Worm (Caenorhabditis elegans) whole organism, early embryonic: Measurements from ENCODE around the gene srsx-33.
A peak's percentile ranks its signal among the peaks of the same experiment; 100 is the strongest.

Source experiments
- B0310.2 ChIP-seq: sonication (generic microtip); optimal IDR thresholded peaks from 2 replicates; lab custom pipeline; 2016; ENCODE audit warnings: mild to moderate bottlenecking, missing genetic modification characterization, missing compliant biosample characterization
- F13C5.2 ChIP-seq: sonication (generic microtip); optimal IDR thresholded peaks from 2 replicates; lab custom pipeline; 2017; ENCODE audit warnings: mild to moderate bottlenecking, missing genetic modification characterization, inconsistent platforms, missing compliant biosample characterization
- aly-1 ChIP-seq: sonication (generic microtip); optimal IDR thresholded peaks from 2 replicates; lab custom pipeline; 2016; ENCODE audit warnings: missing genetic modification characterization, missing compliant biosample characterization
- ama-1 ChIP-seq: fragments of 150-350 bp; optimal IDR thresholded peaks from 2 replicates; lab custom pipeline; 2014
- ceh-13 ChIP-seq: fragments of 200-800 bp; sonication (Bioruptor generic); optimal IDR thresholded peaks from 2 replicates; lab custom pipeline; 2018; ENCODE audit warnings: mild to moderate bottlenecking, missing genetic modification characterization, missing compliant biosample characterization
- ceh-36 ChIP-seq: sonication (generic microtip); optimal IDR thresholded peaks from 2 replicates; lab custom pipeline; 2016; ENCODE audit warnings: missing genetic modification characterization, inconsistent platforms, missing compliant biosample characterization
- ets-7 ChIP-seq: sonication (generic microtip); optimal IDR thresholded peaks from 2 replicates; lab custom pipeline; 2016; ENCODE audit warnings: missing genotype, missing genetic modification characterization, missing compliant biosample characterization
- flt-1 ChIP-seq: fragments of 200-800 bp; sonication (Bioruptor generic); IDR thresholded peaks from 2 replicates; pipeline ENCODE4 v1.3.6; 2022; ENCODE audit warnings: missing genetic modification characterization, missing compliant biosample characterization
- hmbx-1 ChIP-seq: sonication (generic microtip); optimal IDR thresholded peaks from 2 replicates; lab custom pipeline; 2016; ENCODE audit warnings: mild to moderate bottlenecking, missing genetic modification characterization, missing compliant biosample characterization
- hmg-4 ChIP-seq: fragments of 200-800 bp; sonication (Bioruptor generic); optimal IDR thresholded peaks from 2 replicates; lab custom pipeline; 2018; ENCODE audit warnings: mild to moderate bottlenecking, missing genetic modification characterization, missing compliant biosample characterization
- hnd-1 ChIP-seq: sonication (generic microtip); optimal IDR thresholded peaks from 2 replicates; lab custom pipeline; 2016; ENCODE audit warnings: missing genetic modification characterization, missing compliant biosample characterization
- pes-1 ChIP-seq: fragments of 200-800 bp; sonication (Bioruptor generic); IDR thresholded peaks from 2 replicates; pipeline ENCODE4 v1.3.6; 2022; ENCODE audit warnings: missing genetic modification reagents, missing genetic modification characterization, missing compliant biosample characterization
- scrt-1 ChIP-seq: fragments of 200-800 bp; sonication (Bioruptor generic); IDR thresholded peaks from 2 replicates; pipeline ENCODE4 v1.3.6; 2022; ENCODE audit warnings: missing genetic modification characterization, missing compliant biosample characterization
- sea-1 ChIP-seq: fragments of 200-800 bp; sonication (Bioruptor generic); conservative IDR thresholded peaks from 2 replicates; pipeline ENCODE4 v1.3.6; 2022; ENCODE audit warnings: missing genetic modification characterization, missing compliant biosample characterization
- tbx-11 ChIP-seq: fragments of 200-800 bp; sonication (Bioruptor generic); IDR thresholded peaks from 2 replicates; pipeline ENCODE4 v1.3.6; 2022; ENCODE audit warnings: missing genetic modification characterization, missing compliant biosample characterization
- tbx-37 ChIP-seq: fragments of 200-800 bp; sonication (Bioruptor generic); conservative IDR thresholded peaks from 2 replicates; pipeline ENCODE4 v1.3.6; 2022; ENCODE audit warnings: missing genetic modification reagents, missing genetic modification characterization, missing compliant biosample characterization
- tra-4 ChIP-seq: sonication (generic microtip); optimal IDR thresholded peaks from 2 replicates; lab custom pipeline; 2017; ENCODE audit warnings: missing genetic modification characterization, missing compliant biosample characterization

Gene srsx-33

DNA sequence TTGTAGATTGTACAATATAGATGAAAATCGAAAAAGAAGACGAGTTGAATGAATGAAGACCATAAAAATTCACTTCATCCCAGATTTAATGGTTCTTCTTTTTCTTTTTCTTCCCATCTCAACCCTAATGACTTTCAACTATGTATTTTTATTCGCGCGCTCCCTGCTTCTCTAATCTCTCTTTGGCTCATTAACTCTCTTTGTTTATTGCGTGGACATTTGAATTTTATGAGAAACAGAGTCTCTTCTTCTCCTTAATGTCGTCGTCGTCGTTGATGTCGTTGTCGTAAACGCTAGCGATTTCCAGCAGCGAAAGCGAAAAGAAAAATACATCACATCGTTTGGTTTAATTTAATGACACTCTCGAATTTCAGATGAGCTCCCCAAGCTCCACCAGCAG lies 37.8 kb downstream of the srsx-33 start:
- TF ChIP-seq hmg-4 (GFP tag; lab: Kevin White, UChicago) (no peak), pes-1 (GFP tag; lab: Robert Waterston, UW) (no peak)

DNA sequence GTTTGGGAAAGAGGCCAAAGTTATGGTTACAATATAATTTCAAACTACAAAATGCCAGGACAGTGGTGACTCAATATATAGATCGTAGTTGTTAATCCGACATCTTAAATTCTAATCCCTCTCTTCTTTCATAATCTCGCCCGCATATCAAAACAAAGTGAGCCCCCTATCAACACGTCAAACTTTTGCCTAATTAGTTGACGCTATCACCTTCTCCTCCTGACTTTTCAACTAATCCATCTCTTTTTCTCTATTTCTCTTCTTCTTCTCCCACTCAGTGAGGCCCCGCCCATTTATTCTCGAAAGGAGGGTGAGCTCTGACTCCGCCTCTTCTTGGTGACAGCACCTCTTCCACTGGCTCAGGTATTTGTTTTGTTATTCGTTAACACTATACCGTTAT lies 41.0 kb downstream of the srsx-33 start:
- TF ChIP-seq tbx-37 (GFP tag; lab: Robert Waterston, UW): no peak
- TF ChIP-seq F13C5.2 (tag; lab: Kevin White, UChicago): no peak
- no peak for TF ChIP-seq ceh-13 (GFP tag; lab: Kevin White, UChicago)
- no peak for TF ChIP-seq B0310.2 (tag; lab: Kevin White, UChicago)
- no peak for TF ChIP-seq tra-4 (tag; lab: Kevin White, UChicago)
- TF ChIP-seq ets-7 (tag; lab: Kevin White, UChicago): no peak
- TF ChIP-seq sea-1: no peak
- TF ChIP-seq flt-1: no peak
- peak; percentile 19 for TF ChIP-seq ceh-36 (tag; lab: Kevin White, UChicago)

DNA sequence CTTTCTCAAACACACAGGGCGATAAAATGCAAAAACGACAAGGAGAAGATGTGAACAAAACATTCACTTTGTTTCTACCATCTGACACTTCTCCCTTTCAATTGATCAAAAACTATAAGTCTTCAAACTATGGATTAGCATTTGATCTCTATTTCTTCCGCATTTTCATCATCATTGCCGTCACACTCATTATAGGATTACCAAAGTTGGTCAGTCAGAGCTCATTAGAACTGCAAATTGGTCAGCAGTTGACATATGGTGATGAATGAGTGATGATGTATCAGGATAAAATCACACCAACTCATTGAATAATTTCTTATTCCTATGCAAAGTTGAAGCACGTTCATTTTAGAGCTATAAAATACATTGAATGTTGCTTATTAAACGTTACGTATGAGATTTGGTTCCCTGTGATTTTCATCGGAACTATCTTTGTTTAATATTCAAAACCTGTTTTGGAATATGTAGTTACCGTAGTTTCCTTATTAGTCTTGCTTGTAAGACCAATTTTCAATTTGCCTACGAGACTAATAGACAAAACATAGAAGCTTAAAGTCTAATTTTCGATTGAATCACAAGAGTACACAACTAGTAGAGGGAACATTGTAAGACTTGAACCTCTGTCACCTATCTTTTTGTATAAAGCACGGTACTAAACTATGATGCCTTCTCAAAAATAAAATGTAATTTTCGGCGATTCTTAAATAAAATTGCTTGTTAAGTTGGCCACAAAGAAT lies 42.7 kb downstream of the srsx-33 start:
- TF ChIP-seq ama-1 (lab: Kevin White, UChicago) (no peak), ceh-13 (GFP tag; lab: Kevin White, UChicago) (no peak), flt-1 (no peak), tra-4 (tag; lab: Kevin White, UChicago) (no peak), ets-7 (tag; lab: Kevin White, UChicago) (no peak), ceh-36 (tag; lab: Kevin White, UChicago) (no peak), tbx-37 (GFP tag; lab: Robert Waterston, UW) (no peak), F13C5.2 (tag; lab: Kevin White, UChicago) (no peak), aly-1 (tag; lab: Kevin White, UChicago) (no peak), sea-1 (no peak), hnd-1 (no peak), pes-1 (GFP tag; lab: Robert Waterston, UW) (no peak)

DNA sequence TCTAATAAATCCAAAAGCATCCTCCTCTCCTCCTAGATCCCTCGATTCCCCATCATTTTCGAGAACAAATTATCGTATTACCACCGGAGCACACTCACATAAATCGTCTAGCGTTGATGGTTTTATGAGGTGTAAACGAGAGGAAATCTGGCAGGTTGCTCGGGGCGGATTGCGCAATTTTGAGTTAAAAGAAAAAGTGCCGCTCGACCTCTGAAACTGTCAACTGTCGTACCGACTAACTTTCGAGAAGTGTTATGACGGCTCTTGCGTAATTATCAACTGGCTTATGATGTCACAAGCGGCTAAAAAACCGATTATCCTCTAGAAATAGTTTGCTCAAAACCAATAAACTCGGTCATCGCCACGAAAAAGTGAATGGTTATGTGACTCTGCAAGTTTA lies 45.9 kb downstream of the srsx-33 start:
- TF ChIP-seq tbx-11 (GFP tag; lab: Robert Waterston, UW): no peak
- TF ChIP-seq sea-1: no peak
- no peak for TF ChIP-seq hmbx-1 (tag; lab: Kevin White, UChicago)
- TF ChIP-seq aly-1 (tag; lab: Kevin White, UChicago): no peak
- no peak for TF ChIP-seq F13C5.2 (tag; lab: Kevin White, UChicago)
- no peak for TF ChIP-seq pes-1 (GFP tag; lab: Robert Waterston, UW)
- no peak for TF ChIP-seq ets-7 (tag; lab: Kevin White, UChicago)
- TF ChIP-seq B0310.2 (tag; lab: Kevin White, UChicago): no peak

DNA sequence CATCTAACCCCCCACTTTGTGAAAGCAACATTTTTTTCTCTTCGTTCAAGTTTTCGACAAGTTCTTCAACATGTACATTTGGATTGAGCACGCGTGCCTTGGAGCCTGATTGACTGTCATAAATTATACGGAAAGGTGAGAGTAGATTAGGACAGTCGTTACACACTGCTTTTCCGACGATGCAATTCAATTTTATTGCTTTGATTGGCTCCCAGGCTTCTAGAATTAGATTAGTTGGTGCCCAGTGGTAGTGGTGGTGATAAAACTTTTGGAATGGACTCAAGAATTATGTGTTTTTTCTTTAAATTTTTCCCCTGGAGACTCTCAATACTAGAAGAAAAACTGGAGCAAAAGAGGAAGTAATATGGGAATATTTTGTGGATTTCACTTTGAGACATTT lies 47.9 kb downstream of the srsx-33 start:
- TF ChIP-seq B0310.2 (tag; lab: Kevin White, UChicago): no peak
- TF ChIP-seq hmbx-1 (tag; lab: Kevin White, UChicago): no peak
- TF ChIP-seq flt-1: no peak
- no peak for TF ChIP-seq ceh-13 (GFP tag; lab: Kevin White, UChicago)
- TF ChIP-seq ets-7 (tag; lab: Kevin White, UChicago): no peak
- no peak for TF ChIP-seq sea-1
- no peak for TF ChIP-seq F13C5.2 (tag; lab: Kevin White, UChicago)
- TF ChIP-seq tra-4 (tag; lab: Kevin White, UChicago): no peak
- no peak for TF ChIP-seq ama-1 (lab: Kevin White, UChicago)
- TF ChIP-seq tbx-11 (GFP tag; lab: Robert Waterston, UW): no peak
- no peak for TF ChIP-seq tbx-37 (GFP tag; lab: Robert Waterston, UW)
- no peak for TF ChIP-seq hnd-1

DNA sequence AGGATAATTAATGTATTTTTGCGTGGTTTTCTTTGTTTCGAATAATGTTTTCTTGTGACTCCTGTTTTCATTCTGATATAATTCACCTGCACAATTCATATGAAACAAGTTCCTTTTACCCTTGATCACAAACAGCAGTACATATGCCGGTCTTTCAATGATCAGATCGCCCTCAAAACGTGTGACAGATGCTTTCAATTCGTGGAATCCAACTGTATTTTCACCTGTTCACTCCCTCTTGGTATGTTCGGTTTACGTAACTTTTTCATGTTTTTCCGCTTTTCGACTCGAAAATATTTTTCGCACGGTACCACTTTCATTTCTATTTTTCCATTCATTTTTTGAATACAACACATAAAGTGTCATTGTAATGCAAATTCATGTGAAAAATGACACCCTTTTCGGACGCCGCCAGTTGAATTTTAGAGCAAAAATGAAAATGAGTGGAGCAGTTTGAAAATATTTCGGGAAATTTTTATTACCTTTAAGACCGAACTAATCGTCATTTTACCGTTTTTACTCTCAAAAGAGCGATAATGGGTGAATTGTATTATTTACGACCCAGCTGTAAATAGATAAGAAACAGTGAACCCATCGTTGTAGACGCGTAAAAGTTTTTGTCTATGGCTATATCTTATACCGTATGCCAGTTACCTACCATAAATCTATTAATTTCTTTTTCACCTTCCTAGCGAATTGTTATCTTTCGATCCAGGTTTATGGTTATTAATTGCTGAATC lies 50.3 kb downstream of the srsx-33 start, which contains the start of gene K10D6.4:
TSS of gene K10D6.4 (plus strand) at position 100 of the 740 bp plus-strand sequence.
- TF ChIP-seq B0310.2 (tag; lab: Kevin White, UChicago) (no peak), aly-1 (tag; lab: Kevin White, UChicago) (no peak), hmg-4 (GFP tag; lab: Kevin White, UChicago) (no peak), pes-1 (GFP tag; lab: Robert Waterston, UW) (no peak), tra-4 (tag; lab: Kevin White, UChicago) (no peak), sea-1 (no peak), flt-1 (no peak), hnd-1 (no peak), ama-1 (lab: Kevin White, UChicago) (no peak), scrt-1 (GFP tag; lab: Robert Waterston, UW) (no peak), ets-7 (tag; lab: Kevin White, UChicago) (no peak)
